Worm (Caenorhabditis elegans): ENCODE results near the gene nlp-1.

DNA sequence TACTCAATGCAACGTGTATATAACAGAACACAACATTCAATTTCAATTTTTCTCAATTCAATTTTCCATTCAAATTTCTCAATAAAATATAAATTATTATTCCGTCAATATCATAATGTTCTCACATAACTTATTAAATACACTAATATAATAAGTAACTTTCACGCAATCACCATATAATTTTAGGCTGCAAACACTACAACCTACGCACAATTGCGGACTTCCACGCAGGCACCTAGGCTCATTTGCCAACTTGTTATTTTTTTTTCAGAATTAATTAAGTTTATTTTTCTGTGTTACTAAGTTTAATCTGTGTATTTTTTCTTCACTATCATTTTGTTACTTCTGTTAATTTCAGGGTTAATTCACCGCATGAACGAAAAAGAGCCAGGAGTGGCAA, 45.0 kb downstream of the nlp-1 start, which contains the start of gene F47B7.2:
- TF ChIP-seq ztf-11 (tag; optimal IDR thresholded peaks at IDR 0.05) (no peak), snpc-4 (tag; optimal IDR thresholded peaks at IDR 0.05) (peak; percentile 13), nhr-90 (tag; optimal IDR thresholded peaks at IDR 0.05; ENCODE audit: poor library complexity) (peak; percentile 7), mef-2 (tag; optimal IDR thresholded peaks at IDR 0.05) (no peak), lin-13 (GFP tag; optimal IDR thresholded peaks at IDR 0.05) (no peak), lsy-2 (tag; optimal IDR thresholded peaks at IDR 0.05) (peak; percentile 42 to 52), elt-2 (tag; optimal IDR thresholded peaks at IDR 0.05) (no peak)
